Worm (Caenorhabditis elegans) whole organism, young adult: ENCODE data around the gene ceh-28.

Source experiments
- F37B4.10 ChIP-seq: fragments of 200-800 bp; sonication (Bioruptor generic); IDR thresholded peaks from 2 replicates; pipeline ENCODE4 v1.3.6; 2022; ENCODE audit warnings: missing genetic modification characterization, missing compliant biosample characterization
- K11D2.4 ChIP-seq: fragments of 200-800 bp; sonication (Bioruptor generic); IDR thresholded peaks from 2 replicates; pipeline ENCODE4 v1.3.6; 2022; ENCODE audit warnings: missing genetic modification reagents, missing genetic modification characterization, missing compliant biosample characterization
- K12H6.12 ChIP-seq: fragments of 200-800 bp; sonication (Bioruptor generic); optimal IDR thresholded peaks from 2 replicates; lab custom pipeline; 2018; ENCODE audit warnings: mild to moderate bottlenecking, missing genetic modification characterization, missing compliant biosample characterization
- T26A5.8 ChIP-seq: sonication (generic microtip); optimal IDR thresholded peaks from 2 replicates; lab custom pipeline; 2016; ENCODE audit warnings: missing genetic modification characterization, missing compliant biosample characterization
- ZK185.1 ChIP-seq: sonication (generic microtip); optimal IDR thresholded peaks from 2 replicates; lab custom pipeline; 2016; ENCODE audit warnings: mild to moderate bottlenecking, missing genetic modification characterization, missing compliant biosample characterization; ENCODE audit not compliant: poor library complexity, severe bottlenecking
- ama-1 ChIP-seq, 3 experiments: fragments of 150-350 bp in 1 of 3; sonication (generic microtip) in 2 of 3; optimal IDR thresholded peaks; 2 replicates each; lab custom pipeline; 2014 to 2018; ENCODE audit warnings: missing biosample characterization in 2 of 3, missing genetic modification characterization in 2 of 3, missing genetic modification reagents in 2 of 3
- athp-1 ChIP-seq: sonication (generic microtip); optimal IDR thresholded peaks from 2 replicates; lab custom pipeline; 2017; ENCODE audit warnings: mild to moderate bottlenecking, missing genetic modification characterization, missing compliant biosample characterization
- attf-3 ChIP-seq: fragments of 200-800 bp; sonication (Bioruptor generic); conservative IDR thresholded peaks from 2 replicates; pipeline ENCODE4 v1.3.6; 2022; ENCODE audit warnings: missing genetic modification reagents, missing genetic modification characterization, missing compliant biosample characterization
- ccch-3 ChIP-seq: fragments of 200-800 bp; sonication (Bioruptor generic); optimal IDR thresholded peaks from 2 replicates; lab custom pipeline; 2018; ENCODE audit warnings: mild to moderate bottlenecking, missing genetic modification characterization, missing compliant biosample characterization
- cebp-2 ChIP-seq: fragments of 200-800 bp; sonication (Bioruptor generic); IDR thresholded peaks from 2 replicates; pipeline ENCODE4 v1.3.6; 2022; ENCODE audit warnings: missing genetic modification characterization, missing compliant biosample characterization
- ceh-100 ChIP-seq: fragments of 200-800 bp; sonication (Bioruptor generic); IDR thresholded peaks from 2 replicates; pipeline ENCODE4 v1.3.6; 2022; ENCODE audit warnings: missing genetic modification reagents, missing genetic modification characterization, missing compliant biosample characterization
- dox-1 ChIP-seq: fragments of 200-800 bp; sonication (Bioruptor generic); IDR thresholded peaks from 2 replicates; pipeline ENCODE4 v1.3.6; 2022; ENCODE audit warnings: missing genetic modification reagents, missing genetic modification characterization, missing compliant biosample characterization
- ekl-4 ChIP-seq: fragments of 200-800 bp; sonication (Bioruptor generic); IDR thresholded peaks from 2 replicates; pipeline ENCODE4 v1.3.6; 2022; ENCODE audit warnings: missing genetic modification reagents, missing genetic modification characterization, missing compliant biosample characterization
- him-1 ChIP-seq: sonication (generic microtip); optimal IDR thresholded peaks from 2 replicates; lab custom pipeline; 2016; ENCODE audit warnings: missing genotype, missing genetic modification reagents, missing genetic modification characterization, missing compliant biosample characterization
- hlh-26 ChIP-seq: fragments of 200-800 bp; sonication (Bioruptor generic); conservative IDR thresholded peaks from 2 replicates; pipeline ENCODE4 v1.3.6; 2022; ENCODE audit warnings: missing genetic modification reagents, missing genetic modification characterization, missing compliant biosample characterization
- hmg-20 ChIP-seq: fragments of 200-800 bp; sonication (Bioruptor generic); IDR thresholded peaks from 2 replicates; pipeline ENCODE4 v1.3.6; 2022; ENCODE audit warnings: missing genetic modification reagents, missing genetic modification characterization, missing compliant biosample characterization
- lin-40 ChIP-seq: sonication (generic microtip); optimal IDR thresholded peaks from 2 replicates; lab custom pipeline; 2016; ENCODE audit warnings: missing genetic modification characterization, mild to moderate bottlenecking, missing compliant biosample characterization, missing genotype, missing genetic modification reagents
- lsl-1 ChIP-seq: fragments of 200-800 bp; sonication (Bioruptor generic); optimal IDR thresholded peaks from 2 replicates; lab custom pipeline; 2018; ENCODE audit warnings: mild to moderate bottlenecking, missing genetic modification characterization, moderate library complexity, missing compliant biosample characterization
- lsy-27 ChIP-seq: sonication (generic microtip); optimal IDR thresholded peaks from 2 replicates; lab custom pipeline; 2017; ENCODE audit warnings: missing genetic modification characterization, mild to moderate bottlenecking, missing compliant biosample characterization, antibody characterized with exemption, missing genotype, borderline replicate concordance; ENCODE audit not compliant: insufficient read depth
- madf-10 ChIP-seq: sonication (generic microtip); optimal IDR thresholded peaks from 2 replicates; lab custom pipeline; 2016; ENCODE audit warnings: mild to moderate bottlenecking, missing genetic modification characterization, missing compliant biosample characterization
- mcd-1 ChIP-seq: fragments of 200-800 bp; sonication (Bioruptor generic); IDR thresholded peaks from 2 replicates; pipeline ENCODE4 v1.3.6; 2022; ENCODE audit warnings: missing genetic modification reagents, missing genetic modification characterization, missing compliant biosample characterization
- nfya-2 ChIP-seq: fragments of 200-800 bp; sonication (Bioruptor generic); IDR thresholded peaks from 2 replicates; pipeline ENCODE4 v1.3.6; 2022; ENCODE audit warnings: missing genetic modification reagents, missing genetic modification characterization, missing compliant biosample characterization
- nhr-179 ChIP-seq: sonication (generic microtip); optimal IDR thresholded peaks from 2 replicates; lab custom pipeline; 2016; ENCODE audit warnings: mild to moderate bottlenecking, missing genetic modification characterization, missing compliant biosample characterization
- nhr-80 ChIP-seq: sonication (generic microtip); optimal IDR thresholded peaks from 2 replicates; lab custom pipeline; 2016; ENCODE audit warnings: missing genetic modification characterization, missing compliant biosample characterization
- sdz-38 ChIP-seq: sonication (generic microtip); optimal IDR thresholded peaks from 2 replicates; lab custom pipeline; 2016; ENCODE audit warnings: missing genotype, missing genetic modification characterization, missing compliant biosample characterization
- snpc-1.1 ChIP-seq: sonication (generic microtip); optimal IDR thresholded peaks from 2 replicates; lab custom pipeline; 2017; ENCODE audit warnings: missing genetic modification characterization, mild to moderate bottlenecking, missing compliant biosample characterization, antibody characterized with exemption, moderate library complexity, missing genotype, missing genetic modification reagents; ENCODE audit not compliant: insufficient read depth
- snpc-1.3 ChIP-seq: sonication (generic microtip); optimal IDR thresholded peaks from 2 replicates; lab custom pipeline; 2017; ENCODE audit warnings: missing genetic modification characterization, mild to moderate bottlenecking, missing compliant biosample characterization, antibody characterized with exemption, moderate library complexity, missing genotype, missing genetic modification reagents; ENCODE audit not compliant: insufficient read depth
- snpc-3.4 ChIP-seq: sonication (generic microtip); optimal IDR thresholded peaks from 2 replicates; lab custom pipeline; 2017; ENCODE audit warnings: missing genetic modification characterization, mild to moderate bottlenecking, missing compliant biosample characterization, antibody characterized with exemption, moderate library complexity, missing genotype, missing genetic modification reagents
- sptf-2 ChIP-seq: fragments of 200-800 bp; sonication (Bioruptor generic); optimal IDR thresholded peaks from 2 replicates; lab custom pipeline; 2018; ENCODE audit warnings: mild to moderate bottlenecking, missing genetic modification characterization, missing compliant biosample characterization
- tlf-1 ChIP-seq: fragments of 200-800 bp; sonication (Bioruptor generic); optimal IDR thresholded peaks from 2 replicates; lab custom pipeline; 2018; ENCODE audit warnings: mild to moderate bottlenecking, missing genetic modification characterization, missing compliant biosample characterization
- ztf-25 ChIP-seq: fragments of 200-800 bp; sonication (Bioruptor generic); IDR thresholded peaks from 2 replicates; pipeline ENCODE4 v1.3.6; 2022; ENCODE audit warnings: missing genetic modification reagents, missing genetic modification characterization, missing compliant biosample characterization
- ztf-6 ChIP-seq: fragments of 200-800 bp; sonication (Bioruptor generic); IDR thresholded peaks from 2 replicates; pipeline ENCODE4 v1.3.6; 2022; ENCODE audit warnings: missing genetic modification reagents, missing genetic modification characterization, missing compliant biosample characterization

Gene ceh-28

DNA sequence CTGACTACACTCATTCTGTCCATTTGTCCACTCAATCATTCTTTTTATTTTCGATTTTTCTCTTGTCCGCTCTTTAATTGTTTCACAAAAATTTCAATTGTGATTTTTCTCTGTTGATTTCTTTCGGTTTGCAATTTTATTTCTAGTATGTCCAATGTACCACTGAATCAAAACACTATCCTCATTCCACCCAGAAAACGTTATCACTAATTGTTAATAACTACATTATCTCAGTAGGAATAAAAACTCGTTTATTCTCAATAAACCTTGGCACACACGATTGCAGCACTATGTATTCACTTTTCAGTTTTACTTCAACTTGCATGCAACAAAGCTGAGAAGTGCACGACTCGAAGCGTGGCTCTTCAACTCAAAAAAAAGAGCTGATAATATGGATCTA, 23.1 kb upstream of the ceh-28 start, which contains the start of gene K03A11.1:
K03A11.1 (plus strand) TSS at position 301 of the 400 bp plus-strand sequence.
- TF ChIP-seq sdz-38 = no peak
- TF ChIP-seq snpc-1.3 (tag; lab: Kevin White, UChicago) = no peak
- TF ChIP-seq tlf-1 (GFP tag; lab: Kevin White, UChicago) = no peak

DNA sequence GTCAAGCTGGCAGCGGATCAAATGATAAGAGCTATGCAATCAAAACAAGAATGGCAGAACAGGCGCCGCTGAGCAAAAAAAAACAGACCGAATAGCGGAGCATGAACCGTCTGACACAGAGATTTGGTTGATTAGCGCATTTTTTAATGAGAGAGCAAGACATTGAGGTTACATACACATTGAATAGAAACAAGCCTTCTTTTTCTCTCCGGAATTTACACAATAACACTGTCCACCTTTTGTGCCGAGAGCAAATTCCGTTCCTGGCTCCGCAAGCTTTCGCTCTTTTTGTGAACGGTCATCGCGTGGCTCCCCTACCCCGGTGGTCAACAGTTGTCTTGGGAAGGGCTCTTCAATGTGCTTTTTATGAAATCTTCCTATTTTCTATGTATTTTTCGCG, 18.9 kb upstream of the ceh-28 start, which contains the start of gene K03A11.6:
K03A11.6 (plus strand) TSS at position 301 of the 400 bp plus-strand sequence.
- TF ChIP-seq ama-1 (optimal IDR thresholded peaks at IDR 0.05; lab: Kevin White, UChicago) (no peak), ama-1 (GFP tag; optimal IDR thresholded peaks at IDR 0.05; lab: Kevin White, UChicago) (no peak), hlh-26 (GFP tag; lab: Robert Waterston, UW) (no peak), sdz-38 (no peak), hmg-20 (GFP tag; lab: Robert Waterston, UW) (no peak), madf-10 (tag; lab: Kevin White, UChicago) (no peak), ZK185.1 (tag; lab: Kevin White, UChicago) (no peak), ekl-4 (no peak), snpc-1.1 (tag; lab: Kevin White, UChicago) (no peak), ztf-6 (GFP tag; lab: Robert Waterston, UW) (no peak), attf-3 (GFP tag; lab: Robert Waterston, UW) (no peak), mcd-1 (GFP tag; lab: Robert Waterston, UW) (no peak), dox-1 (GFP tag; lab: Robert Waterston, UW) (no peak)

DNA sequence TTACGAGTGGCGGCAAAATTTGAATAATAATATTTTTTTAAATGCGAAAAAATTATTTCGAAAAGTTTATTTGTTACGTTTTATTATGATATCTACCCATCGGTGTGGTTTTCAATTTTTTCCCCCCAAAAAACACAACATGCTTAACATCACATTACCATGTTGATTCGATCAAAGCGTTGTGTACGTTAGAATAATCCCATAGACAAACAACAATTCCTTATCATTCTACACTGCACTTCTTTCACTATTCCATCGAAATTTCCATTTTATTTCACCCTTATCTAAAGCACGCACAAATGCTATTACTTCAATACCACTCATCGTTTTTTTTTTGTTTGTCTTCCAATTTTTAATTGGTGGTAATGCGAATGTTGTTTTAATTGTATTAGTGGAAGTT, 14.5 kb upstream of the ceh-28 start:
- TF ChIP-seq him-1 (tag; lab: Kevin White, UChicago) = no peak
- no peak for TF ChIP-seq nfya-2 (GFP tag; lab: Robert Waterston, UW)
- TF ChIP-seq K12H6.12 (tag; lab: Kevin White, UChicago) = no peak
- TF ChIP-seq nhr-80 (tag; lab: Kevin White, UChicago) = peak; percentile 82
- no peak for TF ChIP-seq cebp-2 (GFP tag; lab: Robert Waterston, UW)
- no peak for TF ChIP-seq ceh-100 (GFP tag; lab: Robert Waterston, UW)
- TF ChIP-seq ztf-25 = no peak
- TF ChIP-seq lsl-1 (GFP tag; lab: Kevin White, UChicago) = no peak
- TF ChIP-seq, all 124 proteins: peak for 1

ce11 chrX:13061366-13061765, 13.1 kb upstream of the ceh-28 start:
- TF ChIP-seq snpc-3.4 (no peak), madf-10 (tag; lab: Kevin White, UChicago) (no peak), T26A5.8 (tag; lab: Kevin White, UChicago) (no peak), athp-1 (tag; lab: Kevin White, UChicago) (no peak), sptf-2 (no peak), snpc-1.3 (tag; lab: Kevin White, UChicago) (no peak), nhr-179 (tag; lab: Kevin White, UChicago) (no peak), ccch-3 (no peak), lsy-27 (tag; lab: Kevin White, UChicago) (no peak), F37B4.10 (GFP tag; lab: Robert Waterston, UW) (no peak), lin-40 (tag; lab: Kevin White, UChicago) (no peak), K11D2.4 (no peak), attf-3 (GFP tag; lab: Robert Waterston, UW) (no peak)
